In the genomic region with DNA sequence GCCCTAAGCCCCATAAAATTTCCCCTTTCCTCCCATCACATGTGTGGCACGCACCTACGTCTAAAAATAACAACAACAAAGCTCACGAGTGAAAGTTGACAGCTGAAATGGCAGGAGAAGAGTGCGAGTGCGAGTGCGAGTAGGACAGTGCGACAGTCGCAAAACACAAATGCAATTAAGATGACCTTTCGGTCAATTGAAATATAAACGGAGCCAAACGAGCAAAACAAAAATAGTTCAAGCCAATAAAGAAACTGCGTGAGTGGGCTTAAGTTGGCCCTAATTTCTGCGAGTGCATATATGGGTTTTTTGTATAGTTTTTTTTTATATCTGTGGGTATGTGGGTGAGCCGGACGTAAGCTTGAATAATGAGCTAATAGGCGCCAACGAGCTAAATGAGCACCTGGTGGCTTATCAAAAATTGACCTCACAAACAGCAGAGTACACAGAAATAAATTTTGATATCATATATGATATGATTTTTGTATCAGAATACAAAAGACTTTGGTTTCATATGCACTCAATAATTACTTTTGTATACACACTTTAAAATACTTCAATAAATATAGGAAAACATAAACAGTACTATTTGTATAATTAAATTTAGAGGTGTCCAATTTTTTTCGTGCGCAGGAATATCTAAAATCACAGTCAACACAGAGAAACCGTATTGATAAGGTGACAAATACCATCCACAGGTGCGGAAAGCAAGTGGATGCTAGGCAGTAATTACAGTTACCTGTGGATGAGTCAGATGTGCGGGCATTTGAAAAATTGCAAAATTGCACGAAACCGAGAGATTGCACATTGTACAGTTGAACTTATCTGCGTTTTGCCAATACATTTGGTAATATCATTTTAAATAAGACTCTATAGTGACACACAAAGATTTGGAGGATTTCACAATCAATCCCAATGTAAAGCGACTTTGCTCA, we compare ENCODE assay signal across 1 fruit fly cellular context.
A peak's percentile ranks its signal among the peaks of the same experiment; 100 is the strongest.
TF ChIP-seq lines count a peak whose summit lies in the region.

No protein-coding gene starts in this region.

TF ChIP-seq in whole organism, embryonic, 481 proteins besides CTCF, POLR2A, EP300 and RAD21 (continued from another document and continues in another):
- TF ChIP-seq H2.0 (GFP tag; IDR thresholded peaks at IDR 0.05; lab: Robert Waterston, UW): 0 out of 2 replicates have a peak, but pooled peaks have one; percentile 23
- peak; percentile 33 for TF ChIP-seq CG13296 (GFP tag; optimal IDR thresholded peaks at IDR 0.05; lab: Kevin White, UChicago)
- TF ChIP-seq tx (GFP tag; optimal IDR thresholded peaks at IDR 0.05; lab: Kevin White, UChicago): no peak
- TF ChIP-seq CG12769 (tag; optimal IDR thresholded peaks at IDR 0.05; lab: Kevin White, UChicago): no peak
- TF ChIP-seq trh (GFP tag; optimal IDR thresholded peaks at IDR 0.05; lab: Kevin White, UChicago): no peak
- peak; percentile 2 for TF ChIP-seq CG17568 (GFP tag; optimal IDR thresholded peaks at IDR 0.05; lab: Kevin White, UChicago)
- peak; percentile 12 for TF ChIP-seq CG8388 (GFP tag; optimal IDR thresholded peaks at IDR 0.05; lab: Kevin White, UChicago)
- no peak for TF ChIP-seq bigmax (GFP tag; optimal IDR thresholded peaks at IDR 0.05; lab: Kevin White, UChicago)
- TF ChIP-seq CG17361 (GFP tag; IDR thresholded peaks at IDR 0.05; lab: Robert Waterston, UW): 0 out of 3 replicates have a peak, but pooled peaks have one; percentile 17
- peak; percentile 5 for TF ChIP-seq Asciz (GFP tag; optimal IDR thresholded peaks at IDR 0.05; lab: Kevin White, UChicago)
- TF ChIP-seq br (optimal IDR thresholded peaks at IDR 0.05; lab: Kevin White, UChicago): no peak
- TF ChIP-seq CG6765 (GFP tag; optimal IDR thresholded peaks at IDR 0.05; lab: Kevin White, UChicago): peak; percentile 31
- TF ChIP-seq tin (GFP tag; optimal IDR thresholded peaks at IDR 0.05; lab: Kevin White, UChicago): no peak
- peak; percentile 16 for TF ChIP-seq Vsx1 (GFP tag; optimal IDR thresholded peaks at IDR 0.05; lab: Kevin White, UChicago)
- no peak for TF ChIP-seq CG6689 (GFP tag; IDR thresholded peaks at IDR 0.05; lab: Robert Waterston, UW)
- no peak for TF ChIP-seq ash1 (GFP tag; optimal IDR thresholded peaks at IDR 0.05; lab: Kevin White, UChicago)
- peak; percentile 22; the same call in 1 of the 2 replicates for TF ChIP-seq E2f2 (GFP tag; IDR thresholded peaks at IDR 0.05; lab: Robert Waterston, UW)
- TF ChIP-seq CG11560 (tag; IDR thresholded peaks at IDR 0.05; lab: Robert Waterston, UW): no peak
- peak; percentile 12 for TF ChIP-seq CG1529 (GFP tag; optimal IDR thresholded peaks at IDR 0.05; lab: Kevin White, UChicago)
- peak; percentile 11 for TF ChIP-seq CG7556 (GFP tag; optimal IDR thresholded peaks at IDR 0.05; lab: Kevin White, UChicago)
- TF ChIP-seq otp (GFP tag; IDR thresholded peaks at IDR 0.05; lab: Robert Waterston, UW): no peak
- no peak for TF ChIP-seq Side (GFP tag; optimal IDR thresholded peaks at IDR 0.05; lab: Kevin White, UChicago)
- TF ChIP-seq BtbVII (GFP tag; optimal IDR thresholded peaks at IDR 0.05; lab: Kevin White, UChicago): no peak
- peak; percentile 29 for TF ChIP-seq sug (tag; optimal IDR thresholded peaks at IDR 0.05; lab: Kevin White, UChicago)
- TF ChIP-seq CG18262 (tag; optimal IDR thresholded peaks at IDR 0.05; lab: Kevin White, UChicago): peak; percentile 11
- peak; percentile 13 for TF ChIP-seq CG3407 (GFP tag; optimal IDR thresholded peaks at IDR 0.05; lab: Kevin White, UChicago)
- peak; percentile 49 for TF ChIP-seq grau (tag; optimal IDR thresholded peaks at IDR 0.05; lab: Kevin White, UChicago)
- no peak for TF ChIP-seq tna (GFP tag; IDR thresholded peaks at IDR 0.05; lab: Robert Waterston, UW; ENCODE audit: partially characterized antibody)
- TF ChIP-seq pnt (GFP tag; optimal IDR thresholded peaks at IDR 0.05; lab: Kevin White, UChicago): no peak
- peak; percentile 9 for TF ChIP-seq Atf-2 (GFP tag; optimal IDR thresholded peaks at IDR 0.05; lab: Kevin White, UChicago)
- TF ChIP-seq pb (GFP tag; optimal IDR thresholded peaks at IDR 0.05; lab: Kevin White, UChicago): no peak
- TF ChIP-seq Awh (GFP tag; IDR thresholded peaks at IDR 0.05; lab: Robert Waterston, UW): peak; percentile 44; the same call in 1 of the 2 replicates
- TF ChIP-seq CG15011 (GFP tag; optimal IDR thresholded peaks at IDR 0.05; lab: Kevin White, UChicago): no peak
- peak; percentile 26 for TF ChIP-seq CG9437 (GFP tag; optimal IDR thresholded peaks at IDR 0.05; lab: Kevin White, UChicago)
- TF ChIP-seq CG10654 (GFP tag; optimal IDR thresholded peaks at IDR 0.05; lab: Kevin White, UChicago): no peak
- no peak for TF ChIP-seq CG6683 (GFP tag; optimal IDR thresholded peaks at IDR 0.05; lab: Kevin White, UChicago)
- TF ChIP-seq Trl (optimal IDR thresholded peaks at IDR 0.05; lab: Kevin White, UChicago): no peak
- no peak for TF ChIP-seq Trl (GFP tag; optimal IDR thresholded peaks at IDR 0.05; lab: Kevin White, UChicago)
- TF ChIP-seq jigr1 (GFP tag; IDR thresholded peaks at IDR 0.05; lab: Robert Waterston, UW): no peak
- peak; percentile 13 for TF ChIP-seq lilli (GFP tag; optimal IDR thresholded peaks at IDR 0.05; lab: Kevin White, UChicago)
- no peak for TF ChIP-seq CG14965 (GFP tag; optimal IDR thresholded peaks at IDR 0.05; lab: Kevin White, UChicago; ENCODE audit: borderline replicate concordance)
- TF ChIP-seq nerfin-1 (tag; optimal IDR thresholded peaks at IDR 0.05; lab: Kevin White, UChicago): no peak
- TF ChIP-seq unpg (GFP tag; optimal IDR thresholded peaks at IDR 0.05; lab: Kevin White, UChicago): peak; percentile 19
- peak; percentile 82 for TF ChIP-seq Med (GFP tag; lab: Kevin White, UChicago)
- TF ChIP-seq row (GFP tag; IDR thresholded peaks at IDR 0.05; lab: Robert Waterston, UW): peak; percentile 52; the same call in 2 of the 3 replicates
- TF ChIP-seq CG18011 (GFP tag; optimal IDR thresholded peaks at IDR 0.05; lab: Kevin White, UChicago): no peak
- TF ChIP-seq amos (GFP tag; IDR thresholded peaks at IDR 0.05; lab: Robert Waterston, UW; ENCODE audit: partially characterized antibody): no peak
- TF ChIP-seq vnd (GFP tag; IDR thresholded peaks at IDR 0.05; lab: Robert Waterston, UW; ENCODE audit: partially characterized antibody): no peak
- TF ChIP-seq CG8924 (tag; optimal IDR thresholded peaks at IDR 0.05; lab: Kevin White, UChicago): peak; percentile 35
- TF ChIP-seq CG12104 (GFP tag; optimal IDR thresholded peaks at IDR 0.05; lab: Kevin White, UChicago): no peak
- peak; percentile 23 for TF ChIP-seq Ssrp (tag; optimal IDR thresholded peaks at IDR 0.05; lab: Kevin White, UChicago)
- no peak for TF ChIP-seq knrl (GFP tag; IDR thresholded peaks at IDR 0.05; lab: Robert Waterston, UW; ENCODE audit: partially characterized antibody)
- no peak for TF ChIP-seq CG9932 (GFP tag; IDR thresholded peaks at IDR 0.05; lab: Robert Waterston, UW)
- peak; percentile 28; the same call in 1 of the 2 replicates for TF ChIP-seq sob (GFP tag; IDR thresholded peaks at IDR 0.05; lab: Robert Waterston, UW)
- no peak for TF ChIP-seq Aef1 (GFP tag; IDR thresholded peaks at IDR 0.05; lab: Robert Waterston, UW)
- peak; percentile 3 for TF ChIP-seq CG10267 (tag; optimal IDR thresholded peaks at IDR 0.05; lab: Kevin White, UChicago)
- TF ChIP-seq Fer1 (GFP tag; optimal IDR thresholded peaks at IDR 0.05; lab: Kevin White, UChicago): peak; percentile 27
- no peak for TF ChIP-seq ems (GFP tag; optimal IDR thresholded peaks at IDR 0.05; lab: Kevin White, UChicago)
- peak; percentile 5 for TF ChIP-seq CG2116 (GFP tag; optimal IDR thresholded peaks at IDR 0.05; lab: Kevin White, UChicago)
- TF ChIP-seq CG12071 (GFP tag; optimal IDR thresholded peaks at IDR 0.05; lab: Kevin White, UChicago): no peak
- TF ChIP-seq Pdp1 (GFP tag; optimal IDR thresholded peaks at IDR 0.05; lab: Kevin White, UChicago): peak in 1 of 2 experiments; percentile 11
- no peak for TF ChIP-seq CG17802 (tag; optimal IDR thresholded peaks at IDR 0.05; lab: Kevin White, UChicago)
- no peak for TF ChIP-seq CoRest (tag; optimal IDR thresholded peaks at IDR 0.05; lab: Kevin White, UChicago)
- TF ChIP-seq kni (GFP tag; optimal IDR thresholded peaks at IDR 0.05; lab: Kevin White, UChicago): no peak
- peak; percentile 48 for TF ChIP-seq dmrt99B (tag; optimal IDR thresholded peaks at IDR 0.05; lab: Kevin White, UChicago)
- TF ChIP-seq PHDP (tag; optimal IDR thresholded peaks at IDR 0.05; lab: Kevin White, UChicago): peak; percentile 33
- no peak for TF ChIP-seq CG11398 (GFP tag; optimal IDR thresholded peaks at IDR 0.05; lab: Kevin White, UChicago)
- no peak for TF ChIP-seq pum (GFP tag; optimal IDR thresholded peaks at IDR 0.05; lab: Kevin White, UChicago)
- no peak for TF ChIP-seq insv (GFP tag; optimal IDR thresholded peaks at IDR 0.05; lab: Kevin White, UChicago)
- TF ChIP-seq HmgD (GFP tag; optimal IDR thresholded peaks at IDR 0.05; lab: Kevin White, UChicago): no peak
- TF ChIP-seq MTF-1 (GFP tag; optimal IDR thresholded peaks at IDR 0.05; lab: Kevin White, UChicago; ENCODE audit: borderline replicate concordance): no peak
- peak; percentile 78 for TF ChIP-seq lab (GFP tag; optimal IDR thresholded peaks at IDR 0.05; lab: Kevin White, UChicago)
- TF ChIP-seq oc (tag; optimal IDR thresholded peaks at IDR 0.05; lab: Kevin White, UChicago): peak; percentile 78
- peak; percentile 19 for TF ChIP-seq CG1233 (GFP tag; optimal IDR thresholded peaks at IDR 0.05; lab: Kevin White, UChicago)
- no peak for TF ChIP-seq CG14014 (GFP tag; IDR thresholded peaks at IDR 0.05; lab: Robert Waterston, UW)
- TF ChIP-seq al (GFP tag; IDR thresholded peaks at IDR 0.05; lab: Robert Waterston, UW): peak; percentile 9; the same call in 1 of the 2 replicates
- no peak for TF ChIP-seq Gsc (GFP tag; IDR thresholded peaks at IDR 0.05; lab: Robert Waterston, UW)
- no peak for TF ChIP-seq CG7372 (GFP tag; IDR thresholded peaks at IDR 0.05; lab: Robert Waterston, UW)
- TF ChIP-seq Meics (GFP tag; optimal IDR thresholded peaks at IDR 0.05; lab: Kevin White, UChicago): peak; percentile 39
- no peak for TF ChIP-seq inv (GFP tag; IDR thresholded peaks at IDR 0.05; lab: Robert Waterston, UW; ENCODE audit: partially characterized antibody)
- 0 out of 2 replicates have a peak, but pooled peaks have one; percentile 19 for TF ChIP-seq CG43689 (GFP tag; IDR thresholded peaks at IDR 0.05; lab: Robert Waterston, UW)
- TF ChIP-seq CG31441 (GFP tag; IDR thresholded peaks at IDR 0.05; lab: Robert Waterston, UW): peak; percentile 42; the same call in 1 of the 2 replicates
- 0 out of 2 replicates have a peak, but pooled peaks have one; percentile 27 for TF ChIP-seq CG11247 (GFP tag; IDR thresholded peaks at IDR 0.05; lab: Robert Waterston, UW)
- TF ChIP-seq CG3281 (GFP tag; optimal IDR thresholded peaks at IDR 0.05; lab: Kevin White, UChicago): peak; percentile 22
- peak in 1 of 2 experiments; percentile 88 for TF ChIP-seq Hr78 (GFP tag; optimal IDR thresholded peaks at IDR 0.05; lab: Kevin White, UChicago)
- peak in 1 of 2 experiments; percentile 33 for TF ChIP-seq Eip74EF (GFP tag; optimal IDR thresholded peaks at IDR 0.05; lab: Kevin White, UChicago)
- TF ChIP-seq run (tag; optimal IDR thresholded peaks at IDR 0.05; lab: Kevin White, UChicago): no peak
- peak; percentile 31 for TF ChIP-seq CG15479 (GFP tag; optimal IDR thresholded peaks at IDR 0.05; lab: Kevin White, UChicago)
- no peak for TF ChIP-seq dimm (GFP tag; IDR thresholded peaks at IDR 0.05; lab: Robert Waterston, UW)
- TF ChIP-seq CG14667 (GFP tag; IDR thresholded peaks at IDR 0.05; lab: Robert Waterston, UW): no peak
- TF ChIP-seq gcm2 (GFP tag; optimal IDR thresholded peaks at IDR 0.05; lab: Kevin White, UChicago): no peak
- TF ChIP-seq Hand (GFP tag; optimal IDR thresholded peaks at IDR 0.05; lab: Kevin White, UChicago): no peak
- TF ChIP-seq ssp (GFP tag; IDR thresholded peaks at IDR 0.05; lab: Robert Waterston, UW): no peak
- TF ChIP-seq dysf (GFP tag; IDR thresholded peaks at IDR 0.05; lab: Robert Waterston, UW): peak; percentile 53; the same call in 1 of the 3 replicates
- peak; percentile 53 for TF ChIP-seq CG15269 (tag; optimal IDR thresholded peaks at IDR 0.05; lab: Kevin White, UChicago)
- TF ChIP-seq CG3995 (GFP tag; optimal IDR thresholded peaks at IDR 0.05; lab: Kevin White, UChicago): peak; percentile 41
- TF ChIP-seq ATbp (GFP tag; optimal IDR thresholded peaks at IDR 0.05; lab: Kevin White, UChicago): peak; percentile 22
- 0 out of 3 replicates have a peak, but pooled peaks have one; percentile 44 for TF ChIP-seq zfh1 (GFP tag; IDR thresholded peaks at IDR 0.05; lab: Robert Waterston, UW)
- peak; percentile 34 for TF ChIP-seq Sox102F (GFP tag; optimal IDR thresholded peaks at IDR 0.05; lab: Kevin White, UChicago)
- peak; percentile 54 for TF ChIP-seq CG2678 (tag; optimal IDR thresholded peaks at IDR 0.05; lab: Kevin White, UChicago)
- TF ChIP-seq E2f1 (GFP tag; IDR thresholded peaks at IDR 0.05; lab: Robert Waterston, UW): no peak
- peak; percentile 90 for TF ChIP-seq sqz (GFP tag; optimal IDR thresholded peaks at IDR 0.05; lab: Kevin White, UChicago)
- peak; percentile 10 for TF ChIP-seq CG12659 (GFP tag; optimal IDR thresholded peaks at IDR 0.05; lab: Kevin White, UChicago)
- peak; percentile 29; the same call in 1 of the 2 replicates for TF ChIP-seq vvl (GFP tag; IDR thresholded peaks at IDR 0.05; lab: Robert Waterston, UW)
- TF ChIP-seq sd (tag; optimal IDR thresholded peaks at IDR 0.05; lab: Kevin White, UChicago): no peak
- TF ChIP-seq CG17328 (GFP tag; IDR thresholded peaks at IDR 0.05; lab: Robert Waterston, UW): peak; percentile 45; the same call in 1 of the 2 replicates
- TF ChIP-seq Lpt (GFP tag; optimal IDR thresholded peaks at IDR 0.05; lab: Kevin White, UChicago): no peak
- TF ChIP-seq gfzf (GFP tag; optimal IDR thresholded peaks at IDR 0.05; lab: Kevin White, UChicago): no peak
- TF ChIP-seq Abd-B (GFP tag; optimal IDR thresholded peaks at IDR 0.05; lab: Kevin White, UChicago): no peak
- no peak for TF ChIP-seq chinmo (GFP tag; IDR thresholded peaks at IDR 0.05; lab: Robert Waterston, UW; ENCODE audit: partially characterized antibody)
- TF ChIP-seq Oli (tag; optimal IDR thresholded peaks at IDR 0.05; lab: Kevin White, UChicago): no peak
- TF ChIP-seq emc (GFP tag; optimal IDR thresholded peaks at IDR 0.05; lab: Kevin White, UChicago): no peak
- TF ChIP-seq caup (GFP tag; optimal IDR thresholded peaks at IDR 0.05; lab: Kevin White, UChicago; ENCODE audit: severe bottlenecking): peak; percentile 26
- no peak for TF ChIP-seq HmgZ (tag; optimal IDR thresholded peaks at IDR 0.05; lab: Kevin White, UChicago)
- peak; percentile 16 for TF ChIP-seq Xbp1 (GFP tag; optimal IDR thresholded peaks at IDR 0.05; lab: Kevin White, UChicago)
- no peak for TF ChIP-seq zfh2 (GFP tag; optimal IDR thresholded peaks at IDR 0.05; lab: Kevin White, UChicago)
- TF ChIP-seq CG12391 (tag; optimal IDR thresholded peaks at IDR 0.05; lab: Kevin White, UChicago): peak; percentile 37
- no peak for TF ChIP-seq fru (optimal IDR thresholded peaks at IDR 0.05; lab: Kevin White, UChicago)
- peak; percentile 27 for TF ChIP-seq CG7839 (tag; optimal IDR thresholded peaks at IDR 0.05; lab: Kevin White, UChicago)
